Fruit fly (Drosophila melanogaster) whole organism, embryonic: ENCODE measurements around the gene fd96Ca.

Source experiments
- Atf6 ChIP-seq: fragments of 200-800 bp; sonication (Bioruptor generic); IDR thresholded peaks from 2 replicates; pipeline ENCODE4 v1.3.6; 2022; ENCODE audit warnings: missing biosample characterization, missing genetic modification characterization
- BtbVII ChIP-seq: fragments of 200-800 bp; sonication (Bioruptor generic); optimal IDR thresholded peaks from 3 replicates; lab custom pipeline; 2017; ENCODE audit warnings: missing biosample characterization, mild to moderate bottlenecking, missing genetic modification characterization
- CG10321 ChIP-seq: fragments of 200-800 bp; sonication (Bioruptor generic); IDR thresholded peaks from 2 replicates; pipeline ENCODE4 v1.3.6; 2022; ENCODE audit warnings: missing biosample characterization, missing genetic modification characterization
- CG10366 ChIP-seq: fragments of 200-800 bp; sonication (Bioruptor generic); IDR thresholded peaks from 2 replicates; pipeline ENCODE4 v1.3.6; 2022; ENCODE audit warnings: missing biosample characterization, missing genetic modification characterization
- CG10431 ChIP-seq: fragments of 200-800 bp; sonication (Bioruptor generic); optimal IDR thresholded peaks from 3 replicates; lab custom pipeline; 2018; ENCODE audit warnings: missing biosample characterization, mild to moderate bottlenecking, missing genetic modification characterization
- CG11695 ChIP-seq: fragments of 200-800 bp; sonication (Bioruptor generic); IDR thresholded peaks from 3 replicates; pipeline ENCODE4 v1.3.6; 2022; ENCODE audit warnings: missing biosample characterization, missing genetic modification characterization
- CG12155 ChIP-seq: fragments of 200-800 bp; sonication (Bioruptor generic); optimal IDR thresholded peaks from 3 replicates; lab custom pipeline; 2016; ENCODE audit warnings: missing biosample characterization, missing genetic modification characterization
- CG14441 ChIP-seq: fragments of 200-800 bp; sonication (Bioruptor generic); IDR thresholded peaks from 2 replicates; pipeline ENCODE4 v1.3.6; 2022; ENCODE audit warnings: missing biosample characterization, missing genetic modification characterization
- CG14710 ChIP-seq: fragments of 200-800 bp; sonication (Bioruptor generic); optimal IDR thresholded peaks from 3 replicates; lab custom pipeline; 2019; ENCODE audit warnings: missing biosample characterization, mild to moderate bottlenecking, missing genetic modification characterization, moderate library complexity
- CG1647 ChIP-seq: fragments of 200-800 bp; sonication (Bioruptor generic); optimal IDR thresholded peaks from 3 replicates; lab custom pipeline; 2016; ENCODE audit warnings: missing biosample characterization, missing genetic modification characterization
- CG18262 ChIP-seq: fragments of 200-800 bp; optimal IDR thresholded peaks from 3 replicates; lab custom pipeline; 2019; ENCODE audit warnings: missing biosample characterization, mild to moderate bottlenecking, missing genetic modification characterization, moderate library complexity
- CG3838 ChIP-seq: fragments of 200-800 bp; sonication (Bioruptor generic); optimal IDR thresholded peaks from 3 replicates; lab custom pipeline; 2016; ENCODE audit warnings: missing biosample characterization, missing genetic modification characterization
- CG42726 ChIP-seq: fragments of 200-800 bp; sonication (Bioruptor generic); IDR thresholded peaks from 2 replicates; pipeline ENCODE4 v1.3.6; 2022; ENCODE audit warnings: missing biosample characterization, missing genetic modification characterization; ENCODE audit not compliant: partially characterized antibody
- CG4282 ChIP-seq: fragments of 200-800 bp; sonication (Bioruptor generic); optimal IDR thresholded peaks from 2 replicates; lab custom pipeline; 2016; ENCODE audit warnings: missing biosample characterization, missing genetic modification characterization
- CG4404 ChIP-seq: fragments of 200-800 bp; sonication (Bioruptor generic); IDR thresholded peaks from 2 replicates; pipeline ENCODE4 v1.3.6; 2022; ENCODE audit warnings: missing biosample characterization, missing genetic modification characterization
- CG6654 ChIP-seq: fragments of 200-800 bp; sonication (Bioruptor generic); optimal IDR thresholded peaks from 2 replicates; lab custom pipeline; 2017; ENCODE audit warnings: missing biosample characterization, mild to moderate bottlenecking, missing genetic modification characterization
- CG7357 ChIP-seq: fragments of 200-800 bp; sonication (Bioruptor generic); IDR thresholded peaks from 3 replicates; pipeline ENCODE4 v1.3.6; 2022; ENCODE audit warnings: missing biosample characterization, missing genetic modification characterization
- CG7372 ChIP-seq: fragments of 200-800 bp; sonication (Bioruptor generic); IDR thresholded peaks from 2 replicates; pipeline ENCODE4 v1.3.6; 2022; ENCODE audit warnings: missing biosample characterization, missing genetic modification characterization
- CG7745 ChIP-seq: fragments of 200-800 bp; sonication (Bioruptor generic); optimal IDR thresholded peaks from 2 replicates; lab custom pipeline; 2018; ENCODE audit warnings: missing biosample characterization, mild to moderate bottlenecking, missing genetic modification characterization, moderate library complexity
- Dad ChIP-seq: fragments of 200-800 bp; sonication (Bioruptor generic); optimal IDR thresholded peaks from 3 replicates; lab custom pipeline; 2016; ENCODE audit warnings: missing biosample characterization, missing genetic modification characterization
- Dp ChIP-seq: fragments of 200-800 bp; sonication (Bioruptor generic); optimal IDR thresholded peaks from 2 replicates; lab custom pipeline; 2018; ENCODE audit warnings: missing biosample characterization, mild to moderate bottlenecking, missing genetic modification characterization, moderate library complexity
- Ets65A ChIP-seq: fragments of 200-800 bp; sonication (Bioruptor generic); peaks from one replicate; lab custom pipeline; 2016; ENCODE audit warnings: missing biosample characterization, missing genetic modification characterization
- HLH54F ChIP-seq: fragments of 200-800 bp; sonication (Bioruptor generic); optimal IDR thresholded peaks from 3 replicates; lab custom pipeline; 2016; ENCODE audit warnings: missing biosample characterization, missing genetic modification characterization
- Hand ChIP-seq: fragments of 200-800 bp; sonication (Bioruptor generic); optimal IDR thresholded peaks from 2 replicates; lab custom pipeline; 2017; ENCODE audit warnings: mild to moderate bottlenecking, missing biosample characterization, missing genetic modification reagents, missing genetic modification characterization
- HmgZ ChIP-seq: fragments of 200-800 bp; sonication (Bioruptor generic); optimal IDR thresholded peaks from 2 replicates; lab custom pipeline; 2018; ENCODE audit warnings: missing biosample characterization, mild to moderate bottlenecking, missing genetic modification characterization
- Hr51 ChIP-seq, 2 experiments: fragments of 200-800 bp; sonication (Bioruptor generic); optimal IDR thresholded peaks; 2 replicates in 1 of 2; 3 replicates in 1 of 2; lab custom pipeline; 2016 to 2018; ENCODE audit warnings: missing biosample characterization in 2 of 2, missing genetic modification characterization in 2 of 2, mild to moderate bottlenecking in 1 of 2, moderate library complexity in 1 of 2
- NC2β ChIP-seq: fragments of 200-800 bp; sonication (Bioruptor generic); optimal IDR thresholded peaks from 2 replicates; lab custom pipeline; 2016; ENCODE audit warnings: missing biosample characterization, missing genetic modification characterization
- Sox102F ChIP-seq: fragments of 200-800 bp; sonication (Bioruptor generic); optimal IDR thresholded peaks from 2 replicates; lab custom pipeline; 2018; ENCODE audit warnings: missing biosample characterization, mild to moderate bottlenecking, missing genetic modification characterization, moderate library complexity
- Spps ChIP-seq: fragments of 200-800 bp; sonication (Bioruptor generic); optimal IDR thresholded peaks from 2 replicates; lab custom pipeline; 2018; ENCODE audit warnings: missing biosample characterization, mild to moderate bottlenecking, missing genetic modification characterization
- abd-A ChIP-seq: fragments of 200-800 bp; sonication (Bioruptor generic); optimal IDR thresholded peaks from 3 replicates; lab custom pipeline; 2019; ENCODE audit warnings: missing biosample characterization, mild to moderate bottlenecking, missing genetic modification characterization, moderate library complexity
- ara ChIP-seq: fragments of 200-800 bp; sonication (Bioruptor generic); IDR thresholded peaks from 2 replicates; pipeline ENCODE4 v1.3.6; 2022; ENCODE audit warnings: missing biosample characterization, missing genetic modification characterization
- ase ChIP-seq: fragments of 200-800 bp; sonication (Bioruptor generic); IDR thresholded peaks from 3 replicates; pipeline ENCODE4 v1.3.6; 2022; ENCODE audit warnings: missing biosample characterization, missing genetic modification characterization
- bsh ChIP-seq, 2 experiments: fragments of 200-800 bp; sonication (Bioruptor generic); optimal IDR thresholded peaks; 2 replicates each; lab custom pipeline; 2017 to 2018; ENCODE audit warnings: mild to moderate bottlenecking in 2 of 2, missing biosample characterization in 2 of 2, missing genetic modification characterization in 2 of 2, moderate library complexity in 1 of 2
- btn ChIP-seq: fragments of 200-800 bp; sonication (Bioruptor generic); optimal IDR thresholded peaks from 2 replicates; lab custom pipeline; 2016; ENCODE audit warnings: missing biosample characterization, missing genetic modification characterization
- cas ChIP-seq: fragments of 200-800 bp; sonication (Bioruptor generic); IDR thresholded peaks from 2 replicates; pipeline ENCODE4 v1.3.6; 2022; ENCODE audit warnings: missing biosample characterization, missing genetic modification characterization
- chinmo ChIP-seq: fragments of 200-800 bp; sonication (Bioruptor generic); IDR thresholded peaks from 4 replicates; pipeline ENCODE4 v1.3.6; 2022; ENCODE audit warnings: missing biosample characterization, missing genetic modification characterization; ENCODE audit not compliant: partially characterized antibody
- chm ChIP-seq: fragments of 200-800 bp; sonication (Bioruptor generic); IDR thresholded peaks from 2 replicates; pipeline ENCODE4 v1.3.6; 2022; ENCODE audit warnings: missing biosample characterization, missing genetic modification characterization
- da ChIP-seq: fragments of 200-800 bp; sonication (Bioruptor generic); optimal IDR thresholded peaks from 2 replicates; lab custom pipeline; 2016; ENCODE audit warnings: missing biosample characterization, missing genetic modification characterization
- dan ChIP-seq: fragments of 200-800 bp; sonication (Bioruptor generic); IDR thresholded peaks from 2 replicates; pipeline ENCODE4 v1.3.6; 2022; ENCODE audit warnings: missing biosample characterization, missing genetic modification characterization
- gem ChIP-seq: fragments of 200-800 bp; sonication (Bioruptor generic); optimal IDR thresholded peaks from 2 replicates; lab custom pipeline; 2019; ENCODE audit warnings: missing biosample characterization, mild to moderate bottlenecking, missing genetic modification characterization, moderate library complexity
- gt ChIP-seq: fragments of 200-800 bp; sonication (Bioruptor generic); IDR thresholded peaks from 2 replicates; pipeline ENCODE4 v1.3.6; 2022; ENCODE audit warnings: missing biosample characterization, missing genetic modification characterization
- ken ChIP-seq: fragments of 200-800 bp; sonication (Bioruptor generic); IDR thresholded peaks from 3 replicates; pipeline ENCODE4 v1.3.6; 2022; ENCODE audit warnings: missing biosample characterization, missing genetic modification characterization
- knrl ChIP-seq: fragments of 200-800 bp; sonication (Bioruptor generic); IDR thresholded peaks from 3 replicates; pipeline ENCODE4 v1.3.6; 2022; ENCODE audit warnings: missing biosample characterization, missing genetic modification characterization; ENCODE audit not compliant: partially characterized antibody
- mld ChIP-seq: fragments of 200-800 bp; sonication (Bioruptor generic); IDR thresholded peaks from 3 replicates; pipeline ENCODE4 v1.3.6; 2022; ENCODE audit warnings: missing biosample characterization, missing genetic modification characterization; ENCODE audit not compliant: partially characterized antibody
- nom ChIP-seq: fragments of 200-800 bp; sonication (Bioruptor generic); optimal IDR thresholded peaks from 2 replicates; lab custom pipeline; 2017; ENCODE audit warnings: missing biosample characterization, missing genetic modification characterization, mild to moderate bottlenecking, moderate library complexity, missing genetic modification reagents
- rib ChIP-seq: fragments of 200-800 bp; sonication (Bioruptor generic); IDR thresholded peaks from 2 replicates; pipeline ENCODE4 v1.3.6; 2022; ENCODE audit warnings: missing biosample characterization, missing genetic modification characterization
- sens ChIP-seq: fragments of 200-800 bp; sonication (Bioruptor generic); peaks from one replicate; lab custom pipeline; 2016; ENCODE audit warnings: missing biosample characterization, missing genetic modification characterization
- sob ChIP-seq: fragments of 200-800 bp; sonication (Bioruptor generic); IDR thresholded peaks from 2 replicates; pipeline ENCODE4 v1.3.6; 2022; ENCODE audit warnings: missing biosample characterization, missing genetic modification characterization
- stwl ChIP-seq: fragments of 200-800 bp; sonication (Bioruptor generic); optimal IDR thresholded peaks from 3 replicates; lab custom pipeline; 2018; ENCODE audit warnings: missing biosample characterization, mild to moderate bottlenecking, missing genetic modification characterization, moderate library complexity
- trem ChIP-seq: fragments of 200-800 bp; optimal IDR thresholded peaks from 3 replicates; lab custom pipeline; 2019; ENCODE audit warnings: missing biosample characterization, mild to moderate bottlenecking, missing genetic modification characterization, moderate library complexity
- zf30C ChIP-seq: fragments of 200-800 bp; sonication (Bioruptor generic); optimal IDR thresholded peaks from 3 replicates; lab custom pipeline; 2018; ENCODE audit warnings: missing biosample characterization, mild to moderate bottlenecking, missing genetic modification characterization

The fd96Ca gene

DNA sequence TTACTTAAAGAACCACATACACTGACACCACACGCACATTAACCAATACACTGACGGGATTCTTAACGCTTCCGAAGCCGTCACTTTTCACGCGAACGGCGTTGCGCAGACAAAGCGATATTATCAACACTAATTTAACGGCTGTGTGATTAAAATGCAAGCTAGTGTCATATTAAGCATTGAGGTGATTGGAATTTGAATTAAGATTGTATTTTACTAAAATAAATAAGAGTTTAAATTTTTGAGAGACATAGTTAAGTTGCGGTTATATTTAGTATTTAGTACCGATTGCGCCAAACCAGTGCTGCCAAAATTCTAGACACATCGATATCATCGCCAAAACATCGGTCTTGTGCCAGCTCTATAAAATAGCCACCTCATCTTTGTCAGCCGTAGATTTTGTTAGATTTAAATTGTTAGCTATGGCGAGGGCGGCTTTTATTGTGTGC lies 43.4 kb upstream of the fd96Ca start, which contains the start of the genes Ythdf and bai (continued):
- TF ChIP-seq HLH54F (GFP tag; lab: Kevin White, UChicago) (peak; percentile 53), da (GFP tag; lab: Kevin White, UChicago) (no peak), CG11695 (GFP tag; lab: Robert Waterston, UW) (no peak), CG1647 (GFP tag; lab: Kevin White, UChicago) (peak; percentile 18), CG10431 (GFP tag; lab: Kevin White, UChicago) (no peak), Hand (GFP tag; lab: Kevin White, UChicago) (no peak), Dad (GFP tag; lab: Kevin White, UChicago) (peak; percentile 27), CG42726 (peak; percentile 82), CG10321 (no peak), rib (GFP tag; lab: Robert Waterston, UW) (no peak), zf30C (GFP tag; lab: Kevin White, UChicago) (no peak), nom (GFP tag; lab: Kevin White, UChicago) (no peak), chinmo (GFP tag; lab: Robert Waterston, UW) (peak; percentile 57; the same call in 1 of the 4 replicates), NC2β (peak; percentile 44), mld (GFP tag; lab: Robert Waterston, UW) (0 out of 3 replicates have a peak, but pooled peaks have one; percentile 56), CG4282 (GFP tag; lab: Kevin White, UChicago) (no peak), ase (GFP tag; lab: Robert Waterston, UW) (no peak), gt (no peak), sob (GFP tag; lab: Robert Waterston, UW) (peak; percentile 56), CG4404 (no peak), Ets65A (peak; percentile 93), sens (GFP tag; lab: Kevin White, UChicago) (peak; percentile 79), BtbVII (GFP tag; lab: Kevin White, UChicago) (no peak), CG7372 (GFP tag; lab: Robert Waterston, UW) (no peak), CG7745 (no peak), CG3838 (no peak), CG10366 (GFP tag; lab: Robert Waterston, UW) (no peak), CG14441 (GFP tag; lab: Robert Waterston, UW) (no peak), Dp (GFP tag; lab: Kevin White, UChicago) (peak; percentile 47), HmgZ (peak; percentile 78), cas (GFP tag; lab: Robert Waterston, UW) (no peak), gem (no peak), CG14710 (peak; percentile 81), CG7357 (GFP tag; lab: Robert Waterston, UW) (no peak), trem (tag; lab: Kevin White, UChicago) (peak; percentile 76), Spps (tag; lab: Kevin White, UChicago) (no peak), bsh (GFP tag; optimal IDR thresholded peaks at IDR 0.05; lab: Kevin White, UChicago) (no peak), CG6654 (GFP tag; lab: Kevin White, UChicago) (no peak), CG18262 (tag; lab: Kevin White, UChicago) (no peak), btn (GFP tag; lab: Kevin White, UChicago) (no peak), abd-A (no peak), dan (GFP tag; lab: Robert Waterston, UW) (no peak), chm (GFP tag; lab: Robert Waterston, UW) (0 out of 2 replicates have a peak, but pooled peaks have one; percentile 13), stwl (tag; lab: Kevin White, UChicago) (peak; percentile 54), Hr51 (GFP tag; optimal IDR thresholded peaks at IDR 0.05; lab: Kevin White, UChicago) (peak in 1 of 2 experiments; percentile 52), Sox102F (GFP tag; lab: Kevin White, UChicago) (no peak), ara (GFP tag; lab: Robert Waterston, UW) (no peak), Atf6 (no peak), CG12155 (GFP tag; lab: Kevin White, UChicago) (peak; percentile 63), knrl (peak; percentile 91), ken (GFP tag; lab: Robert Waterston, UW) (peak; percentile 52; the same call in 2 of the 3 replicates)
